Fruit fly (Drosophila melanogaster): Measurements from ENCODE around the gene hoip.
A peak's percentile ranks its signal among the peaks of the same experiment; 100 is the strongest.

Gene hoip

DNA sequence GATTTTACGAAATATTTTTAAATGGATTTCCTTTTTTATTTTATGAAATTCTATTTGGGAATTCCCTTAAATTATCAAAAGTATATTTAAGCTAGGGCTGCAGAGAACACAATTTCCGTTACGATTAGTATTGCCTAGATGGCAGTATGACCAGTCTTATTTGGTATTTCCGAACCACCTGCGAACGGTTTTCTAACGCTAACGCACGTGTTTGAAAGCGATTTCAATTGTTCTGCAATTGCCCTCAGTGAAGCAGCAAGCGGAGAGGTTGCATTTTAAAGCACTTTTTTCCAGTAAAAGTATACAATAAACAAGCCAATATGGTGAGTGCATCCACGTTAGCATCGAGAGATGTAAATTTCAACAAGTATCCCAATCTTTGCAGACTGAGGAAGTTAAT lies at the start of gene hoip (continued):
- no peak for TF ChIP-seq Hmx (GFP tag; optimal IDR thresholded peaks at IDR 0.05)
- TF ChIP-seq HHEX (GFP tag; optimal IDR thresholded peaks at IDR 0.05) = no peak
- peak; percentile 86 for TF ChIP-seq sens (GFP tag)
- no peak for TF ChIP-seq CG8290 (GFP tag; optimal IDR thresholded peaks at IDR 0.05)
- peak in 1 of 2 experiments; percentile 53 for TF ChIP-seq CG8290 (tag; optimal IDR thresholded peaks at IDR 0.05)
- TF ChIP-seq CG31388 (GFP tag; optimal IDR thresholded peaks at IDR 0.05) = no peak
- peak; percentile 25; the same call in 2 of the 3 replicates for TF ChIP-seq CG16813 (GFP tag; IDR thresholded peaks at IDR 0.05; ENCODE audit: partially characterized antibody)
- peak; percentile 22; the same call in 1 of the 2 replicates for TF ChIP-seq Bgb (GFP tag; IDR thresholded peaks at IDR 0.05; ENCODE audit: partially characterized antibody)
- TF ChIP-seq CG9797 (GFP tag; optimal IDR thresholded peaks at IDR 0.05) = peak; percentile 81
- peak; percentile 59 for TF ChIP-seq unc-4 (GFP tag; IDR thresholded peaks at IDR 0.05; ENCODE audit: partially characterized antibody)
- peak; percentile 30 for TF ChIP-seq kah (GFP tag; optimal IDR thresholded peaks at IDR 0.05)
- TF ChIP-seq CG1603 (tag; optimal IDR thresholded peaks at IDR 0.05) = peak; percentile 58
- TF ChIP-seq CG9437 (GFP tag; optimal IDR thresholded peaks at IDR 0.05) = peak; percentile 1
- peak; percentile 89 for TF ChIP-seq CG7928 (GFP tag; optimal IDR thresholded peaks at IDR 0.05)
- TF ChIP-seq CG10267 (tag; optimal IDR thresholded peaks at IDR 0.05) = peak; percentile 30
- TF ChIP-seq Rfx (GFP tag; IDR thresholded peaks at IDR 0.05) = peak; percentile 24; the same call in 1 of the 2 replicates
- peak; percentile 65 for TF ChIP-seq CG14710 (tag; optimal IDR thresholded peaks at IDR 0.05)
- TF ChIP-seq br (optimal IDR thresholded peaks at IDR 0.05) = no peak
- peak; percentile 8 for TF ChIP-seq NC2β (GFP tag; optimal IDR thresholded peaks at IDR 0.05)
- peak; percentile 12 for TF ChIP-seq CG12391 (tag; optimal IDR thresholded peaks at IDR 0.05)
- TF ChIP-seq NFAT (GFP tag; IDR thresholded peaks at IDR 0.05) = peak; percentile 19; the same call in 1 of the 2 replicates
- no peak for TF ChIP-seq Sry-δ (GFP tag; optimal IDR thresholded peaks at IDR 0.05)
- peak; percentile 31 for TF ChIP-seq Lhr (GFP tag; optimal IDR thresholded peaks at IDR 0.05)
- TF ChIP-seq Gsc (GFP tag; IDR thresholded peaks at IDR 0.05) = no peak
- no peak for TF ChIP-seq Ptx1 (GFP tag; IDR thresholded peaks at IDR 0.05)
- TF ChIP-seq Myb (GFP tag; optimal IDR thresholded peaks at IDR 0.05) = peak; percentile 93

DNA sequence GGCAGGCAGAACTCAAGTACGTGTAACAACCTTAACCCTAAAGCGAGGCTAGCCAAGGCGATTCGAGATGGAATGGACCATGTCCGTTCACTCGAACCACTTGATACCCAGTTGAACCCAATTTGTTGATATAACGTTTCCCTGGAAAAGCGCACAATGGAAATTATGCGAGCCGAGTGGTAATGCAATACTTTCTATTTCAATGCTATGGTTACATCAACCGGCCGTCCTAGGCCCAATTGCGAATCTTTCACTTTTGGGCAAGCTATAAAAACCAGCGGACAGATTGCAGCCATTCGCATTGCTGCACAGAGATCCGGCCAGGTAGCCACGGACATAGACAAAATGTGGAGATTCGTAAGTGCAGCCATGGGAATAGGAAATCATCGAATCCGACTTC lies 43.3 kb upstream of the hoip start, which contains the start of gene CG33299:
Gene CG33299 (plus strand): TSS at position 301 of the 400 bp plus-strand sequence.
- TF ChIP-seq Bgb (GFP tag; IDR thresholded peaks at IDR 0.05; ENCODE audit: partially characterized antibody) (no peak), CG8944 (GFP tag; optimal IDR thresholded peaks at IDR 0.05) (no peak), Ada2b (GFP tag; IDR thresholded peaks at IDR 0.05) (no peak), wdn (GFP tag; IDR thresholded peaks at IDR 0.05) (no peak), lilli (GFP tag; optimal IDR thresholded peaks at IDR 0.05) (no peak), CrebB (tag; optimal IDR thresholded peaks at IDR 0.05) (no peak), ind (GFP tag; optimal IDR thresholded peaks at IDR 0.05) (no peak), CG4617 (GFP tag; optimal IDR thresholded peaks at IDR 0.05; ENCODE audit: borderline replicate concordance) (no peak), Mrtf (GFP tag; IDR thresholded peaks at IDR 0.05) (no peak), toy (GFP tag; IDR thresholded peaks at IDR 0.05) (no peak), row (GFP tag; IDR thresholded peaks at IDR 0.05) (no peak)

DNA sequence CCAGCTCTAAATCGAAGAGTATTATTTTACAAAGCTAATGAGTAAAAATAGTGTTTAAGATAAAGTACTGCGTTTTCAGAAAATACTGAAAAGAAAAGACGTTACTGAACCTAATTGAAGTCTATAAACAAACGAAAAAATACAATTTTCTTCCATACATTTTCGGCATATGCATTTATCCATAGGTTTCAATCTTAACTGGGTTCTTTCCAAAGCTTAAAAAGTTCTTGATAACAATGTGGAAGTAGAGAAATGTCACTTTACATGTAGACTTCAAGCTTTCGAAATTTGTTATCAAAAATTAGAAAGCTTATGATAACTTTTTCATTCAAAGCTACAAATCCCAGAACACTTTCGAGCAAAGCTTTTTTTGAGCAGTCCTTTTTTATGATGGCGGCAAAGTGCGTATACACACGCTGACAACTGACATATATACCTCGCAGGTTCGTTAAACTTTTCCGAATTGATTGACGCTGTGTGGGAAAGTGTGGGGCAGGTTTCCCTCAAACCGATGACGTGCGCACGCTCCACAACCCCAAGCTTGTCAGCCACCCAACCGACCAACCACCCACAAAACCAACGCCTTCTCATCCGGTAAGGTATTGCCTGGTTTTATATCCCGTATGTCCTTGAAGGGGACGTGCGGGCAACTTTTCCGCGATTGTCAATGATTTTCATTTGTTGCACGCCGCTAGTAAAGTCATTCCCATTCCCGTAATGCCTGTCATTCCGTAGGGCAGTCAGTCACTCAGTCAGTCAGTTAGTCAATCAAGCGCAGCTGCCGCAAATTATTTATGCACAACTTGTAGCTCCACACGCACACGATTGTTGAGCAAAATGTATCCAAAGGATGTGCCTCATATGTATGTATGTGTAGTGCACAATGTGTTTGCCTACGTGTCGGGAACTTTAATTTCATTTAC lies 42.1 kb upstream of the hoip start:
- TF ChIP-seq wdn (GFP tag; IDR thresholded peaks at IDR 0.05) (no peak), scrt (GFP tag; optimal IDR thresholded peaks at IDR 0.05) (peak; percentile 88), CTCF (GFP tag; optimal IDR thresholded peaks at IDR 0.05) (peak; percentile 72), wek (GFP tag; optimal IDR thresholded peaks at IDR 0.05) (no peak), onecut (GFP tag; IDR thresholded peaks at IDR 0.05) (peak; percentile 57; the same call in 1 of the 2 replicates), CG8281 (tag; optimal IDR thresholded peaks at IDR 0.05) (peak; percentile 93), pita (GFP tag; optimal IDR thresholded peaks at IDR 0.05) (peak; percentile 18), Dref (GFP tag; IDR thresholded peaks at IDR 0.05) (peak; percentile 39; the same call in 1 of the 2 replicates), CG10462 (GFP tag; optimal IDR thresholded peaks at IDR 0.05) (no peak), CG42726 (GFP tag; IDR thresholded peaks at IDR 0.05; ENCODE audit: partially characterized antibody) (no peak), CG9609 (GFP tag; optimal IDR thresholded peaks at IDR 0.05) (no peak), Dp (GFP tag; optimal IDR thresholded peaks at IDR 0.05) (peak; percentile 5), pzg (GFP tag; optimal IDR thresholded peaks at IDR 0.05) (peak; percentile 20), gfzf (GFP tag; optimal IDR thresholded peaks at IDR 0.05) (peak; percentile 61)

Data from whole organism, embryonic.